Worm (Caenorhabditis elegans): ENCODE data around the gene F59F3.6.

DNA sequence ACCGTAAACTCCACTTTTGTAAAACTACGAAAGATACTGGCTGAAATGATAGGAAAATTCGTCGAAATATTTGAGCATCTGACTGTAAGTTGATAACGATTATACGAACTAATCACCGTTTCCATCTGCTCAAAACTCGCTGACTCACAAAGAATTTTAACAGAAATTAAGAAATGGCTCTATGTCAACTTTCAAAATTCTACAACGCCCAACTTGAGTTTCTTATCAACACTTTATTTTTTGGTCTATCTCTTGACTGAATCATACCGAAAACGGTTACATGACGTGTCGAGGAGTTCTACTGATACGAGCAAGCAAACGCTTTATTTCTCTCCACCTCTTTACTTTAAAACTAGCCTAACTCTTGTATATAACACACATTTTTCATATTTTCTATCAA is 48.1 kb upstream of the F59F3.6 start, which contains the start of gene clc-1:
- TF ChIP-seq nhr-23 (tag; optimal IDR thresholded peaks at IDR 0.05): no peak
- TF ChIP-seq ztf-11 (tag; optimal IDR thresholded peaks at IDR 0.05): no peak

Data from whole organism, L3 larva.